Fruit fly (Drosophila melanogaster) whole organism, prepupa: ENCODE results near the gene Yp3.

Source experiments
- CG15336 ChIP-seq: fragments of 200-800 bp; sonication (Bioruptor generic); IDR thresholded peaks from 2 replicates; pipeline ENCODE4 v1.3.6; 2022; ENCODE audit warnings: missing biosample characterization, missing genetic modification characterization
- CG1621 ChIP-seq: fragments of 200-800 bp; sonication (Bioruptor generic); optimal IDR thresholded peaks from 3 replicates; lab custom pipeline; 2018; ENCODE audit warnings: missing biosample characterization, mild to moderate bottlenecking, missing genetic modification characterization
- CG32006 ChIP-seq: fragments of 200-800 bp; sonication (Bioruptor generic); optimal IDR thresholded peaks from 3 replicates; lab custom pipeline; 2017; ENCODE audit warnings: missing biosample characterization, mild to moderate bottlenecking, missing genetic modification characterization
- CG6854 ChIP-seq: fragments of 200-800 bp; sonication (Bioruptor generic); optimal IDR thresholded peaks from 2 replicates; lab custom pipeline; 2017; ENCODE audit warnings: missing biosample characterization, mild to moderate bottlenecking, missing genetic modification characterization
- Eip93F ChIP-seq: fragments of 200-800 bp; sonication (Bioruptor generic); optimal IDR thresholded peaks from 2 replicates; lab custom pipeline; 2016; ENCODE audit warnings: missing biosample characterization, mild to moderate bottlenecking, missing genetic modification characterization
- Smox ChIP-seq: fragments of 200-800 bp; sonication (Bioruptor generic); optimal IDR thresholded peaks from 3 replicates; lab custom pipeline; 2016; ENCODE audit warnings: missing biosample characterization, missing genetic modification characterization
- acj6 ChIP-seq: fragments of 200-800 bp; sonication (Bioruptor generic); optimal IDR thresholded peaks from 3 replicates; lab custom pipeline; 2016; ENCODE audit warnings: missing biosample characterization, missing genetic modification characterization
- cyc ChIP-seq: fragments of 200-800 bp; sonication (Bioruptor generic); optimal IDR thresholded peaks from 3 replicates; lab custom pipeline; 2016; ENCODE audit warnings: missing biosample characterization, missing genetic modification characterization
- dac ChIP-seq: fragments of 200-800 bp; sonication (Bioruptor generic); optimal IDR thresholded peaks from 2 replicates; lab custom pipeline; 2017; ENCODE audit warnings: missing biosample characterization, mild to moderate bottlenecking, missing genetic modification characterization
- dsx ChIP-seq: fragments of 200-800 bp; optimal IDR thresholded peaks from 3 replicates; lab custom pipeline; 2019; ENCODE audit warnings: missing biosample characterization, mild to moderate bottlenecking, missing genetic modification characterization, moderate library complexity; ENCODE audit not compliant: poor library complexity, severe bottlenecking
- fkh ChIP-seq: fragments of 200-800 bp; sonication (Bioruptor generic); optimal IDR thresholded peaks from 3 replicates; lab custom pipeline; 2017; ENCODE audit warnings: missing biosample characterization, mild to moderate bottlenecking, missing genetic modification characterization, moderate library complexity
- pdm3 ChIP-seq: fragments of 200-800 bp; sonication (Bioruptor generic); optimal IDR thresholded peaks from 3 replicates; lab custom pipeline; 2016; ENCODE audit warnings: missing biosample characterization, missing genetic modification characterization
- salr ChIP-seq, 2 experiments: fragments of 200-800 bp; sonication (Bioruptor generic); optimal IDR thresholded peaks; 3 replicates each; lab custom pipeline; 2016 to 2018; ENCODE audit warnings: missing biosample characterization in 2 of 2, missing genetic modification characterization in 2 of 2, mild to moderate bottlenecking in 1 of 2
- vri ChIP-seq: fragments of 200-800 bp; sonication (Bioruptor generic); optimal IDR thresholded peaks from 3 replicates; lab custom pipeline; 2016; ENCODE audit warnings: missing biosample characterization, mild to moderate bottlenecking, missing genetic modification characterization

DNA sequence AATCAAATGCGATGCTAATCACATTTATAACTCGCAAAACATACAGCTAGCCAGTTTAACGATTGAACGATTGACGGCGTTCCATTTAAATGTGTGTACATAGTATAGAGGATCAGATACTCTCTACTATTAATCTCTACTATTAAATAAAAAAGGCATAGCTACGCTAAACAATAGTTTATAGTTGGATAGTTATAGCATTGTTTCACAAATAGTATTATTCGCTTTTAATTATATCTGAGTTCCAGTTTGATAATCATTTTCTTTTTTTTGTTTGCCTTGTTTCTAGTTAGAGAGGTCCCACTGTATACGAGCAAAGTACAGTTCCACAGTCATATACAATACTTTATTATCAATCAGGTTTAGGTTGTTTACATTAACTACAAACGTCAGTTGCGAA, 20.4 kb downstream of the Yp3 start:
- TF ChIP-seq CG1621 (tag; lab: Kevin White, UChicago), result no peak
- no peak for TF ChIP-seq cyc (GFP tag; lab: Kevin White, UChicago)
- TF ChIP-seq dac, result no peak
- TF ChIP-seq pdm3 (GFP tag; lab: Kevin White, UChicago), result no peak
- no peak for TF ChIP-seq Smox
- TF ChIP-seq Eip93F (GFP tag; lab: Kevin White, UChicago), result no peak
- no peak for TF ChIP-seq dsx (GFP tag; lab: Kevin White, UChicago)
- no peak for TF ChIP-seq acj6 (GFP tag; lab: Kevin White, UChicago)
- TF ChIP-seq vri (GFP tag; lab: Kevin White, UChicago), result no peak
- TF ChIP-seq salr (GFP tag; optimal IDR thresholded peaks at IDR 0.05; lab: Kevin White, UChicago), result no peak
- TF ChIP-seq fkh (GFP tag; lab: Kevin White, UChicago), result peak; percentile 26
- TF ChIP-seq CG32006 (GFP tag; lab: Kevin White, UChicago), result no peak
- TF ChIP-seq CG6854, result no peak
- TF ChIP-seq CG15336 (GFP tag; lab: Robert Waterston, UW), result peak; percentile 58; the same call in 1 of the 2 replicates
